Worm (Caenorhabditis elegans) whole organism, young adult: Measurements from ENCODE around the gene dlst-1.
A peak's percentile ranks its signal among the peaks of the same experiment; 100 is the strongest.

ENCODE experiments used
- F22D6.2 ChIP-seq: sonication (generic microtip); optimal IDR thresholded peaks from 2 replicates; lab custom pipeline; 2016; ENCODE audit warnings: mild to moderate bottlenecking, missing genetic modification characterization, missing compliant biosample characterization
- F57A8.1 ChIP-seq: fragments of 200-800 bp; sonication (Bioruptor generic); optimal IDR thresholded peaks from 2 replicates; lab custom pipeline; 2018; ENCODE audit warnings: mild to moderate bottlenecking, missing genetic modification characterization, moderate library complexity, missing compliant biosample characterization
- T26A5.8 ChIP-seq: sonication (generic microtip); optimal IDR thresholded peaks from 2 replicates; lab custom pipeline; 2016; ENCODE audit warnings: missing genetic modification characterization, missing compliant biosample characterization
- Y79H2A.3 ChIP-seq: fragments of 200-800 bp; sonication (Bioruptor generic); conservative IDR thresholded peaks from 2 replicates; pipeline ENCODE4 v1.3.6; 2022; ENCODE audit warnings: missing genetic modification reagents, missing genetic modification characterization, missing compliant biosample characterization
- ZK185.1 ChIP-seq: sonication (generic microtip); optimal IDR thresholded peaks from 2 replicates; lab custom pipeline; 2016; ENCODE audit warnings: mild to moderate bottlenecking, missing genetic modification characterization, missing compliant biosample characterization; ENCODE audit not compliant: poor library complexity, severe bottlenecking
- aptf-2 ChIP-seq: fragments of 200-800 bp; sonication (Bioruptor generic); conservative IDR thresholded peaks from 2 replicates; pipeline ENCODE4 v1.3.6; 2022; ENCODE audit warnings: missing genetic modification reagents, missing genetic modification characterization, missing compliant biosample characterization
- attf-5 ChIP-seq: fragments of 200-800 bp; sonication (Bioruptor generic); optimal IDR thresholded peaks from 2 replicates; lab custom pipeline; 2018; ENCODE audit warnings: mild to moderate bottlenecking, missing genetic modification characterization, missing compliant biosample characterization
- attf-6 ChIP-seq: fragments of 200-800 bp; sonication (Bioruptor generic); IDR thresholded peaks from 2 replicates; pipeline ENCODE4 v1.3.6; 2022; ENCODE audit warnings: missing genetic modification reagents, missing genetic modification characterization, missing compliant biosample characterization
- cebp-1 ChIP-seq, 2 experiments: fragments of 200-800 bp in 1 of 2; sonication (Bioruptor generic) in 1 of 2; sonication (generic microtip) in 1 of 2; IDR thresholded peaks in 1 of 2; optimal IDR thresholded peaks in 1 of 2; 2 replicates each; pipeline versions ENCODE4 v1.3.6 to Lab custom; 2017 to 2022; ENCODE audit warnings: missing compliant biosample characterization in 2 of 2, missing genetic modification characterization in 2 of 2, mild to moderate bottlenecking in 1 of 2, missing genetic modification reagents in 1 of 2, moderate library complexity in 1 of 2
- dox-1 ChIP-seq: fragments of 200-800 bp; sonication (Bioruptor generic); IDR thresholded peaks from 2 replicates; pipeline ENCODE4 v1.3.6; 2022; ENCODE audit warnings: missing genetic modification reagents, missing genetic modification characterization, missing compliant biosample characterization
- efl-1 ChIP-seq: fragments of 150-350 bp; optimal IDR thresholded peaks from 2 replicates; lab custom pipeline; 2014; ENCODE audit warnings: missing biosample characterization, missing genetic modification reagents, missing genetic modification characterization
- egl-18 ChIP-seq: fragments of 200-800 bp; sonication (Bioruptor generic); IDR thresholded peaks from 2 replicates; pipeline ENCODE4 v1.3.6; 2022; ENCODE audit warnings: missing genetic modification reagents, missing genetic modification characterization, missing compliant biosample characterization
- hmg-20 ChIP-seq: fragments of 200-800 bp; sonication (Bioruptor generic); IDR thresholded peaks from 2 replicates; pipeline ENCODE4 v1.3.6; 2022; ENCODE audit warnings: missing genetic modification reagents, missing genetic modification characterization, missing compliant biosample characterization
- hrde-1 ChIP-seq: sonication (generic microtip); optimal IDR thresholded peaks from 2 replicates; lab custom pipeline; 2016; ENCODE audit warnings: missing genetic modification characterization, mild to moderate bottlenecking, missing compliant biosample characterization, moderate library complexity, missing genotype, missing genetic modification reagents, borderline replicate concordance
- let-526 ChIP-seq: fragments of 200-800 bp; sonication (Bioruptor generic); IDR thresholded peaks from 2 replicates; pipeline ENCODE4 v1.3.6; 2022; ENCODE audit warnings: missing genetic modification reagents, missing genetic modification characterization, missing compliant biosample characterization
- mcd-1 ChIP-seq: fragments of 200-800 bp; sonication (Bioruptor generic); IDR thresholded peaks from 2 replicates; pipeline ENCODE4 v1.3.6; 2022; ENCODE audit warnings: missing genetic modification reagents, missing genetic modification characterization, missing compliant biosample characterization
- pbrm-1 ChIP-seq: fragments of 200-800 bp; sonication (Bioruptor generic); IDR thresholded peaks from 2 replicates; pipeline ENCODE4 v1.3.6; 2022; ENCODE audit warnings: missing genetic modification reagents, missing genetic modification characterization, missing compliant biosample characterization
- rcor-1 ChIP-seq: fragments of 200-800 bp; sonication (Bioruptor generic); IDR thresholded peaks from 2 replicates; pipeline ENCODE4 v1.3.6; 2022; ENCODE audit warnings: missing genetic modification reagents, missing genetic modification characterization, missing compliant biosample characterization
- sea-2 ChIP-seq: fragments of 200-800 bp; sonication (Bioruptor generic); IDR thresholded peaks from 2 replicates; pipeline ENCODE4 v1.3.6; 2022; ENCODE audit warnings: missing genetic modification characterization, missing compliant biosample characterization
- snpc-4 ChIP-seq, 5 experiments: fragments of 150-350 bp in 1 of 5; sonication (generic microtip) in 4 of 5; optimal IDR thresholded peaks; 2 replicates each; lab custom pipeline; 2014 to 2018; ENCODE audit warnings: missing genetic modification characterization in 5 of 5, missing biosample characterization in 3 of 5, antibody characterized with exemption in 2 of 5, mild to moderate bottlenecking in 2 of 5, missing compliant biosample characterization in 2 of 5, missing genotype in 2 of 5, moderate library complexity in 2 of 5, missing genetic modification reagents in 1 of 5
- unc-62 ChIP-seq: fragments of 150-350 bp; optimal IDR thresholded peaks from 2 replicates; lab custom pipeline; 2014; ENCODE audit warnings: missing biosample characterization, missing genetic modification reagents, missing genetic modification characterization
- ztf-3 ChIP-seq: fragments of 200-800 bp; sonication (Bioruptor generic); optimal IDR thresholded peaks from 2 replicates; lab custom pipeline; 2018; ENCODE audit warnings: mild to moderate bottlenecking, missing genetic modification characterization, missing compliant biosample characterization

Gene dlst-1

DNA sequence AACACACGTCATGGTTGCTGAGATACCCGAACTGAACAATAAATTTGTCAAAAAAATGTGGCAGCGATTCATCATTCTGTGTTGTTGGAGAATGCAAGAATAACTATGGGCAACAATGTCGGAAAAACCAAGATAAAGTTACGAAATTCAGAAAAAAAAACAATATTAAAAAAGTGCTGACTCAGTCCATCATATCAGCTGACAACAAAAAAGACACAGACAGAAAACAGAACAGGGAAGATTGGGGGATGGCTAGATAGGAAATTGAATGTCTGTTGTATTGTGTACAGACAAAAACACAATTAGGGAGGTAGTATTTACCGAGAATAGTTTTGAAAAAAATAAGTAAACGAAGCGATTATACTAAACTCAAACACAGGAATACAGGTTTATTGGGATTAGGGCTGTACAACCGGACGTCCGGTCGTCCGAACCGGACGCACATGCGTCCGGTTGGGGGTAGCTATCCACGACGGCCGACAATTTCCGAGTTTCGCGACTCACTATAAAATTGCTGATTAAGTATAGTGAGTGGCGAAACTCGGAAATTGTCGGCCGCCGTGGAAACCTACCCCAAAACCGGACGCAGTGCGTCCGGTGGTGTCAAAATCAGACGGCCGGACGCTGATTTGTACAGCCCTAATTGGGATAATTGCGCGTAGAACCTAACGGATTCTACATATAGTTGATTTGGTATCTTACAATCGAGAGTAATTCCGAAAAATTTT, 51.2 kb downstream of the dlst-1 start (continued):
- TF ChIP-seq sea-2 (GFP tag; lab: Robert Waterston, UW) (no peak), ZK185.1 (tag; lab: Kevin White, UChicago) (no peak), attf-5 (peak; percentile 42), egl-18 (no peak), ztf-3 (GFP tag; lab: Kevin White, UChicago) (no peak), dox-1 (GFP tag; lab: Robert Waterston, UW) (no peak), unc-62 (GFP tag; lab: Kevin White, UChicago) (no peak), mcd-1 (GFP tag; lab: Robert Waterston, UW) (no peak), hrde-1 (tag; lab: Kevin White, UChicago) (no peak), Y79H2A.3 (GFP tag; lab: Robert Waterston, UW) (no peak), snpc-4 (GFP tag; optimal IDR thresholded peaks at IDR 0.05; lab: Kevin White, UChicago) (peak; percentile 87), snpc-4 (tag; optimal IDR thresholded peaks at IDR 0.05; lab: Kevin White, UChicago) (peak in 3 of 4 experiments; percentile 85 to 97 (median 94)), pbrm-1 (0 out of 2 replicates have a peak, but pooled peaks have one; percentile 7), let-526 (GFP tag; lab: Robert Waterston, UW) (no peak), aptf-2 (no peak), F22D6.2 (tag; lab: Kevin White, UChicago) (no peak), cebp-1 (GFP tag; IDR thresholded peaks at IDR 0.05; lab: Robert Waterston, UW) (peak; percentile 78), cebp-1 (tag; optimal IDR thresholded peaks at IDR 0.05; lab: Kevin White, UChicago) (peak; percentile 81), efl-1 (GFP tag; lab: Kevin White, UChicago) (no peak), F57A8.1 (GFP tag; lab: Kevin White, UChicago) (no peak), attf-6 (GFP tag; lab: Robert Waterston, UW) (no peak), hmg-20 (GFP tag; lab: Robert Waterston, UW) (no peak), rcor-1 (GFP tag; lab: Robert Waterston, UW) (no peak), T26A5.8 (tag; lab: Kevin White, UChicago) (no peak)
- TF ChIP-seq, all 124 proteins: peak for 9
